Fruit fly (Drosophila melanogaster): ENCODE results near the gene Cpr72Ec.

Gene Cpr72Ec

DNA sequence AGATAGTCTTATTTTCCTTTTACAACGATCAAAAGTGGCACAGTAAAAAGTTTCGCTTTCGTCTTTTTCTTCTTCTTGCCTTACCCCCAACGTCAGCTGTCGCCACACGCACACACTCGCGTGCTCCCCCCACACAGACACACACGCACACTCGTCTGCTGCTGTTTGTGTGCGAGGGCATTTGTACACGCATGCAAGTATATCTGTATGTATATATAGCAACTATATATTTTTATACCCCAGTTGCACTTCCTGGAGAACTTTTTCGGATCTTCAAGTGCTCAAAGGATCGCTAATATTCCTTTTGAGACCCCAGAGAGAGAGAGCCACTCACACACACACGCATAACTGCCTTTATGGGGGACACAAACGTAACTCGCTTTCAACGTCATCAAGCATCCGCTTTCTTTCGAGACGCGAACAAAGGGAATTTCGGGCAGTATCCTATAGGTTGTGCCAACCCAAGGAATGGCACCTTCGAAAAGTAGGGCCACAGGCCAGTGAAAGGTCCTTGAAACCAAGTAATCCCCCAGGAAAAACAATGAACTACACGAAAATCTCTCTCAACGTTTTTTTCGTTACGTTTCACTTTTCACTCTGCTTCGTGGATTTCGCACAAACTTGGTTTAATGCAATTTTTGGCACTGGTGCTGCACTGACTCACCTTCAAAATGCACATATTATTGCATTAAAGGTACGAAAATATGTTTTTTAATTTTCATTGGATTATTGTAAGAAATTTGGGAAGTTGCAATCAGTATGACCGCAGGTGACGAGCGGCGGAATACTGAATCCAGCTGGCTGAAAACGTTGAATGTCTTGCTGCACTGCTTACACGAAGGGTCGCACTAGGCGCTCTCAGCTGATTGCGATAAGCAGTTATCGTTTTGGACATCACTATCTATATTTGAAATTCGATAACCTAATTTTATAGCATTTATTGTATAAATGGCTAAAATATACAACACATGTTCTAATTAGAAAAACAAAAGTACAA is 10.9 kb upstream of the Cpr72Ec start, which contains the start of gene roq:
Gene roq, minus strand, starts transcription at position 799 of the 997 bp plus-strand sequence.
- TF ChIP-seq Hr78 (GFP tag; optimal IDR thresholded peaks at IDR 0.05) (no peak), Rel (GFP tag; optimal IDR thresholded peaks at IDR 0.05) (peak; percentile 18), Rel (tag; optimal IDR thresholded peaks at IDR 0.05) (peak; percentile 6), sv (GFP tag; optimal IDR thresholded peaks at IDR 0.05) (no peak), pan (optimal IDR thresholded peaks at IDR 0.05) (no peak), Mio (GFP tag; optimal IDR thresholded peaks at IDR 0.05) (no peak), GATAd (GFP tag; optimal IDR thresholded peaks at IDR 0.05) (no peak), OdsH (GFP tag; optimal IDR thresholded peaks at IDR 0.05) (peak; percentile 19), CG32264 (GFP tag; optimal IDR thresholded peaks at IDR 0.05) (no peak), rgr (GFP tag; optimal IDR thresholded peaks at IDR 0.05) (no peak), sage (GFP tag; optimal IDR thresholded peaks at IDR 0.05) (no peak), CG9705 (GFP tag; optimal IDR thresholded peaks at IDR 0.05) (no peak), psq (GFP tag; optimal IDR thresholded peaks at IDR 0.05) (no peak), Sp1 (GFP tag; optimal IDR thresholded peaks at IDR 0.05) (no peak), jim (GFP tag; optimal IDR thresholded peaks at IDR 0.05) (no peak), dsf (GFP tag; optimal IDR thresholded peaks at IDR 0.05; ENCODE audit: borderline replicate concordance) (no peak), Abd-B (GFP tag; optimal IDR thresholded peaks at IDR 0.05) (no peak), Hnf4 (GFP tag; optimal IDR thresholded peaks at IDR 0.05) (no peak), br (GFP tag; optimal IDR thresholded peaks at IDR 0.05) (no peak), dmrt93B (GFP tag; optimal IDR thresholded peaks at IDR 0.05) (no peak), Myc (optimal IDR thresholded peaks at IDR 0.05) (no peak), ey (GFP tag; optimal IDR thresholded peaks at IDR 0.05) (no peak), tai (GFP tag; optimal IDR thresholded peaks at IDR 0.05) (no peak), Vsx2 (GFP tag; optimal IDR thresholded peaks at IDR 0.05; ENCODE audit: partially characterized antibody) (no peak), Dfd (GFP tag; optimal IDR thresholded peaks at IDR 0.05) (no peak), CrebA (GFP tag; optimal IDR thresholded peaks at IDR 0.05; ENCODE audit: borderline replicate concordance) (peak; percentile 88), lola (GFP tag; optimal IDR thresholded peaks at IDR 0.05) (no peak), Jra (GFP tag; optimal IDR thresholded peaks at IDR 0.05) (no peak), N (GFP tag; optimal IDR thresholded peaks at IDR 0.05) (peak; percentile 86), h (GFP tag; optimal IDR thresholded peaks at IDR 0.05) (peak; percentile 35), HLH106 (tag; optimal IDR thresholded peaks at IDR 0.05) (no peak), fru (GFP tag; optimal IDR thresholded peaks at IDR 0.05) (no peak), usp (GFP tag; optimal IDR thresholded peaks at IDR 0.05) (no peak), dl (GFP tag; optimal IDR thresholded peaks at IDR 0.05; ENCODE audit: insufficient read depth in 1 of 2, partially characterized antibody in 2 of 2) (no peak), foxo (GFP tag; optimal IDR thresholded peaks at IDR 0.05) (no peak), Dif (GFP tag; optimal IDR thresholded peaks at IDR 0.05; ENCODE audit: partially characterized antibody) (no peak), woc (GFP tag; optimal IDR thresholded peaks at IDR 0.05) (no peak)

DNA sequence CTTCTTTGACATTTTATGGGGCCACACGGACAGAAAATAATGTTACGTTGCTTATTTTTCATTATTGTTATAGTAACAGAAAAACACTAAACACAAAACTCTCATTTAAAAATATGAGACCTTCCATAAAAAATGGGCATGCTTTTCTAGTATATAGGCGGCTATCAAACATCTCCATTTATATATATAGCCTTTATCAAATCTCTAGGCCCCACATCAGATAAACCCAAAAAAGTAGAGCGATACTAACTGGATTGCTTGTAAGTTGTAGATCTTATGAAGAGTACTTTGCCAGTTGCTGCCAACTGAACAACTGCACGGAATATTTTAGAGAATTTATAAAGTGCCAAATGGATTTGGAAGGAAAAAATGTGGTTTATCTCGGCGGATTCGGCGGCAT is 2.4 kb upstream of the Cpr72Ec start, which contains the start of gene CG18814:
Gene CG18814, plus strand, starts transcription at position 301 of the 400 bp plus-strand sequence.
- no peak for TF ChIP-seq tai (GFP tag; optimal IDR thresholded peaks at IDR 0.05)
- TF ChIP-seq pan (optimal IDR thresholded peaks at IDR 0.05), result no peak
- TF ChIP-seq HLH106 (tag; optimal IDR thresholded peaks at IDR 0.05), result no peak
- no peak for TF ChIP-seq OdsH (GFP tag; optimal IDR thresholded peaks at IDR 0.05)
- TF ChIP-seq Rel (GFP tag; optimal IDR thresholded peaks at IDR 0.05), result no peak
- TF ChIP-seq Rel (tag; optimal IDR thresholded peaks at IDR 0.05), result no peak
- TF ChIP-seq Mio (GFP tag; optimal IDR thresholded peaks at IDR 0.05), result no peak
- no peak for TF ChIP-seq Dif (GFP tag; optimal IDR thresholded peaks at IDR 0.05; ENCODE audit: partially characterized antibody)
- no peak for TF ChIP-seq Sp1 (GFP tag; optimal IDR thresholded peaks at IDR 0.05)
- no peak for TF ChIP-seq sage (GFP tag; optimal IDR thresholded peaks at IDR 0.05)
- TF ChIP-seq N (GFP tag; optimal IDR thresholded peaks at IDR 0.05), result no peak

Data from whole organism, wandering third instar larva.